Fruit fly (Drosophila melanogaster) whole organism, wandering third instar larva: ENCODE results near the gene Cpr67Fb.

Experiments
- Abd-B ChIP-seq: fragments of >200 bp; optimal IDR thresholded peaks from 2 replicates; lab custom pipeline; 2017; ENCODE audit warnings: missing biosample characterization, missing genetic modification characterization
- CG32264 ChIP-seq: fragments of 200-800 bp; sonication (Bioruptor generic); optimal IDR thresholded peaks from 2 replicates; lab custom pipeline; 2016; ENCODE audit warnings: missing biosample characterization, missing genetic modification characterization
- CG9705 ChIP-seq: fragments of 200-800 bp; sonication (Bioruptor generic); optimal IDR thresholded peaks from 2 replicates; lab custom pipeline; 2018; ENCODE audit warnings: missing biosample characterization, mild to moderate bottlenecking, missing genetic modification characterization
- Dif ChIP-seq: fragments of 200-275, 200-300 bp; sonication (Bioruptor generic); optimal IDR thresholded peaks from 2 replicates; lab custom pipeline; 2018; ENCODE audit warnings: missing biosample characterization, missing genetic modification characterization; ENCODE audit not compliant: partially characterized antibody
- GATAd ChIP-seq: sonication (Bioruptor generic); optimal IDR thresholded peaks from 2 replicates; lab custom pipeline; 2016; ENCODE audit warnings: missing biosample characterization, missing genetic modification characterization
- HLH106 ChIP-seq: fragments of 200-800 bp; optimal IDR thresholded peaks from 3 replicates; lab custom pipeline; 2019; ENCODE audit warnings: missing biosample characterization, mild to moderate bottlenecking, missing genetic modification characterization, moderate library complexity
- Hnf4 ChIP-seq: fragments of 200-800 bp; sonication (Bioruptor generic); optimal IDR thresholded peaks from 2 replicates; lab custom pipeline; 2016; ENCODE audit warnings: missing biosample characterization, mild to moderate bottlenecking, missing genetic modification characterization
- Hr83 ChIP-seq: fragments of 200-300 bp; sonication (Bioruptor generic); optimal IDR thresholded peaks from 2 replicates; lab custom pipeline; 2016; ENCODE audit warnings: missing biosample characterization, mild to moderate bottlenecking, missing genetic modification characterization, moderate library complexity; ENCODE audit not compliant: poor library complexity, severe bottlenecking
- Jra ChIP-seq: sonication (Bioruptor generic); optimal IDR thresholded peaks from 2 replicates; lab custom pipeline; 2016; ENCODE audit warnings: missing biosample characterization, missing genetic modification characterization
- Myc ChIP-seq: fragments of >200 bp; optimal IDR thresholded peaks from 2 replicates; lab custom pipeline; 2017
- OdsH ChIP-seq: fragments of 200-800 bp; sonication (Bioruptor generic); optimal IDR thresholded peaks from 2 replicates; lab custom pipeline; 2016; ENCODE audit warnings: missing biosample characterization, mild to moderate bottlenecking, missing genetic modification characterization
- Rel ChIP-seq, 2 experiments: fragments of 200-800 bp; sonication (Bioruptor generic) in 1 of 2; optimal IDR thresholded peaks; 2 replicates in 1 of 2; 3 replicates in 1 of 2; lab custom pipeline; 2016 to 2019; ENCODE audit warnings: mild to moderate bottlenecking in 2 of 2, missing biosample characterization in 2 of 2, missing genetic modification characterization in 2 of 2, moderate library complexity in 1 of 2
- Sp1 ChIP-seq: fragments of 200-800 bp; sonication (Bioruptor generic); optimal IDR thresholded peaks from 3 replicates; lab custom pipeline; 2019; ENCODE audit warnings: missing biosample characterization, mild to moderate bottlenecking, missing genetic modification characterization, moderate library complexity
- Vsx2 ChIP-seq: fragments of 200-300, 225-300 bp; sonication (Bioruptor generic); optimal IDR thresholded peaks from 2 replicates; lab custom pipeline; 2018; ENCODE audit warnings: missing biosample characterization, missing genetic modification characterization; ENCODE audit not compliant: partially characterized antibody
- br ChIP-seq: fragments of 200-800 bp; sonication (Bioruptor generic); optimal IDR thresholded peaks from 2 replicates; lab custom pipeline; 2016; ENCODE audit warnings: missing biosample characterization, missing genetic modification characterization
- brk ChIP-seq: fragments of 200-800 bp; sonication (Bioruptor generic); optimal IDR thresholded peaks from 2 replicates; lab custom pipeline; 2016; ENCODE audit warnings: missing biosample characterization, mild to moderate bottlenecking, missing genetic modification characterization
- dl ChIP-seq, 2 experiments: fragments of 175-275, 200-275 bp in 1 of 2; fragments of 200-275 bp in 1 of 2; sonication (Bioruptor generic); optimal IDR thresholded peaks; lab custom pipeline; 2018; ENCODE audit warnings: mild to moderate bottlenecking in 2 of 2, missing biosample characterization in 2 of 2, missing genetic modification characterization in 2 of 2, moderate library complexity in 2 of 2; ENCODE audit not compliant: partially characterized antibody in 2 of 2, insufficient read depth in 1 of 2
- dsf ChIP-seq: sonication (Bioruptor generic); optimal IDR thresholded peaks from 2 replicates; lab custom pipeline; 2016; ENCODE audit warnings: missing biosample characterization, missing genetic modification characterization, borderline replicate concordance
- ey ChIP-seq: fragments of 200-800 bp; sonication (Bioruptor generic); optimal IDR thresholded peaks from 2 replicates; lab custom pipeline; 2016; ENCODE audit warnings: missing biosample characterization, missing genetic modification characterization
- foxo ChIP-seq, 2 experiments: fragments of 200-800 bp; sonication (Bioruptor generic); optimal IDR thresholded peaks; 2 replicates in 1 of 2; 3 replicates in 1 of 2; lab custom pipeline; 2016 to 2017; ENCODE audit warnings: missing biosample characterization in 2 of 2, missing genetic modification characterization in 2 of 2
- fru ChIP-seq: fragments of 200-800 bp; sonication (Bioruptor generic); optimal IDR thresholded peaks from 3 replicates; lab custom pipeline; 2016; ENCODE audit warnings: missing biosample characterization, mild to moderate bottlenecking, missing genetic modification characterization
- jim ChIP-seq: fragments of 175-275, 200-325 bp; sonication (Bioruptor generic); optimal IDR thresholded peaks from 2 replicates; lab custom pipeline; 2016; ENCODE audit warnings: missing biosample characterization, mild to moderate bottlenecking, missing genetic modification characterization
- rgr ChIP-seq: fragments of 200-800 bp; sonication (Bioruptor generic); optimal IDR thresholded peaks from 3 replicates; lab custom pipeline; 2016; ENCODE audit warnings: missing biosample characterization, mild to moderate bottlenecking, missing genetic modification characterization
- sv ChIP-seq: fragments of 200-800 bp; sonication (Bioruptor generic); optimal IDR thresholded peaks from 3 replicates; lab custom pipeline; 2016; ENCODE audit warnings: missing biosample characterization, missing genetic modification characterization
- tai ChIP-seq: sonication (Bioruptor generic); optimal IDR thresholded peaks from 2 replicates; lab custom pipeline; 2016; ENCODE audit warnings: missing biosample characterization, missing genetic modification characterization
- usp ChIP-seq: fragments of >200 bp; optimal IDR thresholded peaks from 2 replicates; lab custom pipeline; 2017; ENCODE audit warnings: missing biosample characterization, missing genetic modification characterization

The Cpr67Fb gene

dm6 chr3L:10860042-10860643 is 33.8 kb upstream of the Cpr67Fb start:
- TF ChIP-seq GATAd (GFP tag; lab: Kevin White, UChicago) (no peak), foxo (GFP tag; optimal IDR thresholded peaks at IDR 0.05; lab: Kevin White, UChicago) (no peak), HLH106 (tag; lab: Kevin White, UChicago) (no peak), usp (GFP tag; lab: Kevin White, UChicago) (no peak), Hnf4 (GFP tag; lab: Kevin White, UChicago) (no peak), CG32264 (GFP tag; lab: Kevin White, UChicago) (no peak), Dif (GFP tag; lab: Kevin White, UChicago) (no peak), br (GFP tag; lab: Kevin White, UChicago) (no peak), brk (GFP tag; lab: Kevin White, UChicago) (no peak), ey (GFP tag; lab: Kevin White, UChicago) (no peak)

- TF ChIP-seq ey (GFP tag; lab: Kevin White, UChicago) (peak; percentile 15), br (GFP tag; lab: Kevin White, UChicago) (peak; percentile 24), HLH106 (tag; lab: Kevin White, UChicago) (no peak), OdsH (GFP tag; lab: Kevin White, UChicago) (no peak)
These were observed 32.1 kb upstream of the Cpr67Fb start for dm6 chr3L:10861657-10862543.

dm6 chr3L:10862544-10863474 is 31.2 kb upstream of the Cpr67Fb start:
- TF ChIP-seq br (GFP tag; lab: Kevin White, UChicago) (no peak), rgr (GFP tag; lab: Kevin White, UChicago) (no peak), Vsx2 (GFP tag; lab: Kevin White, UChicago) (peak; percentile 77), tai (GFP tag; lab: Kevin White, UChicago) (peak; percentile 32), Hr83 (no peak), dsf (GFP tag; lab: Kevin White, UChicago) (no peak)

- TF ChIP-seq Vsx2 (GFP tag; lab: Kevin White, UChicago): peak; percentile 67
- TF ChIP-seq Myc (lab: Kevin White, UChicago): no peak
- TF ChIP-seq Rel (GFP tag; optimal IDR thresholded peaks at IDR 0.05; lab: Kevin White, UChicago): no peak
- TF ChIP-seq Rel (tag; optimal IDR thresholded peaks at IDR 0.05; lab: Kevin White, UChicago): peak; percentile 9
- TF ChIP-seq Sp1 (GFP tag; lab: Kevin White, UChicago): no peak
- peak; percentile 22 for TF ChIP-seq fru (GFP tag; lab: Kevin White, UChicago)
- no peak for TF ChIP-seq dl (GFP tag; optimal IDR thresholded peaks at IDR 0.05; lab: Kevin White, UChicago; ENCODE audit: insufficient read depth in 1 of 2, partially characterized antibody in 2 of 2)
These were observed 30.0 kb upstream of the Cpr67Fb start for dm6 chr3L:10863925-10864324.

- TF ChIP-seq OdsH (GFP tag; lab: Kevin White, UChicago) (peak; percentile 3), Hr83 (no peak), foxo (GFP tag; optimal IDR thresholded peaks at IDR 0.05; lab: Kevin White, UChicago) (peak in 1 of 2 experiments; percentile 5)
These were observed 27.2 kb upstream of the Cpr67Fb start for dm6 chr3L:10866633-10867379.

- TF ChIP-seq Vsx2 (GFP tag; lab: Kevin White, UChicago) (no peak), usp (GFP tag; lab: Kevin White, UChicago) (no peak), sv (GFP tag; lab: Kevin White, UChicago) (no peak), CG9705 (no peak), Hnf4 (GFP tag; lab: Kevin White, UChicago) (no peak), tai (GFP tag; lab: Kevin White, UChicago) (no peak), Jra (GFP tag; lab: Kevin White, UChicago) (no peak), Abd-B (GFP tag; lab: Kevin White, UChicago) (no peak), jim (GFP tag; lab: Kevin White, UChicago) (no peak)
These were observed 26.7 kb upstream of the Cpr67Fb start for dm6 chr3L:10867380-10867648.
